Worm (Caenorhabditis elegans) whole organism, L1 larva: ENCODE measurements around the gene Y75B12B.3.

Experiments
- irx-1 ChIP-seq: sonication (generic microtip); optimal IDR thresholded peaks from 2 replicates; lab custom pipeline; 2016; ENCODE audit warnings: missing genetic modification characterization, missing compliant biosample characterization
- nhr-11 ChIP-seq: fragments of 150-350 bp; optimal IDR thresholded peaks from 2 replicates; lab custom pipeline; 2014; ENCODE audit warnings: missing biosample characterization, missing genetic modification characterization
- nhr-20 ChIP-seq: sonication (generic microtip); optimal IDR thresholded peaks from 2 replicates; lab custom pipeline; 2016; ENCODE audit warnings: mild to moderate bottlenecking, missing genetic modification characterization, missing compliant biosample characterization
- nhr-84 ChIP-seq: sonication (generic microtip); optimal IDR thresholded peaks from 2 replicates; lab custom pipeline; 2017; ENCODE audit warnings: missing biosample characterization, missing genetic modification characterization
- unc-62 ChIP-seq: fragments of 150-350 bp; optimal IDR thresholded peaks from 2 replicates; lab custom pipeline; 2014; ENCODE audit warnings: missing biosample characterization, missing genetic modification reagents, missing genetic modification characterization
- zip-4 ChIP-seq: fragments of 200-800 bp; sonication (Bioruptor generic); optimal IDR thresholded peaks from 2 replicates; lab custom pipeline; 2018; ENCODE audit warnings: mild to moderate bottlenecking, missing genetic modification characterization, moderate library complexity, missing compliant biosample characterization

DNA sequence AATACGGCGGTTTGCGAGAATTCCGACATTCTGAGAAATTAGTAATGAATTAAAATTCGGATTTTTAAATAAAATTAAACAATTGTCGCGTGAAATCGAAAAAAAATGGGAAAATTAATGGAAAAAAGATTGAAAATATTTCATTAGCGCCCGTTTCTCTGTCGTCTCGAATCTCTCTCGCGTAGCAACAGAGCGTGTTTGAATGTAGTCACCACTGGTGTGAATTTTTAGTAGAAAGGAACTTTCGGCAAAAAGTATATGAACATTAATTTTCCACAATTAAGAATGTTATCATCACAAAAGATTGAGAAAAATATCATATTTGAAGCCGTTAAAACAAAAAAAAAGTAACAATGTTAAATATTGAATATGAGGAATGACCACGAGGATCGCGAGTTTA lies 49.3 kb downstream of the Y75B12B.3 start, which contains the start of gene aipl-1:
- TF ChIP-seq nhr-20 (tag; lab: Kevin White, UChicago) (peak; percentile 78), nhr-84 (tag; lab: Kevin White, UChicago) (no peak), nhr-11 (tag; lab: Kevin White, UChicago) (peak; percentile 24), zip-4 (GFP tag; lab: Kevin White, UChicago) (no peak), unc-62 (GFP tag; lab: Kevin White, UChicago) (no peak), irx-1 (tag; lab: Kevin White, UChicago) (peak; percentile 13)
